Fruit fly (Drosophila melanogaster) whole organism, embryonic: Measurements from ENCODE around the gene ninaC.
A peak's percentile ranks its signal among the peaks of the same experiment; 100 is the strongest.

Experiments
- CG10543 ChIP-seq: fragments of 200-800 bp; sonication (Bioruptor generic); optimal IDR thresholded peaks from 3 replicates; lab custom pipeline; 2017; ENCODE audit warnings: missing biosample characterization, mild to moderate bottlenecking, missing genetic modification characterization, moderate library complexity
- CG12071 ChIP-seq: fragments of 200-800 bp; sonication (Bioruptor generic); optimal IDR thresholded peaks from 3 replicates; lab custom pipeline; 2018; ENCODE audit warnings: missing biosample characterization, mild to moderate bottlenecking, missing genetic modification characterization
- CG1233 ChIP-seq: fragments of 200-800 bp; sonication (Bioruptor generic); optimal IDR thresholded peaks from 4 replicates; lab custom pipeline; 2018; ENCODE audit warnings: missing biosample characterization, mild to moderate bottlenecking, missing genetic modification characterization
- CG15479 ChIP-seq: fragments of 200-800 bp; sonication (Bioruptor generic); optimal IDR thresholded peaks from 3 replicates; lab custom pipeline; 2019; ENCODE audit warnings: missing biosample characterization, mild to moderate bottlenecking, missing genetic modification characterization, moderate library complexity
- CG18599 ChIP-seq: fragments of 200-800 bp; sonication (Bioruptor generic); optimal IDR thresholded peaks from 3 replicates; lab custom pipeline; 2017; ENCODE audit warnings: missing biosample characterization, missing genetic modification characterization, mild to moderate bottlenecking, moderate library complexity, missing genetic modification reagents
- CG32767 ChIP-seq: fragments of 200-800 bp; sonication (Bioruptor generic); IDR thresholded peaks from 2 replicates; pipeline ENCODE4 v1.3.6; 2022; ENCODE audit warnings: missing biosample characterization, missing genetic modification characterization
- CG33213 ChIP-seq: fragments of 200-800 bp; sonication (Bioruptor generic); optimal IDR thresholded peaks from 3 replicates; lab custom pipeline; 2016; ENCODE audit warnings: missing biosample characterization, missing genetic modification characterization
- CG4404 ChIP-seq: fragments of 200-800 bp; sonication (Bioruptor generic); IDR thresholded peaks from 2 replicates; pipeline ENCODE4 v1.3.6; 2022; ENCODE audit warnings: missing biosample characterization, missing genetic modification characterization
- CG6813 ChIP-seq: fragments of 200-800 bp; sonication (Bioruptor generic); optimal IDR thresholded peaks from 2 replicates; lab custom pipeline; 2017; ENCODE audit warnings: missing biosample characterization, missing genetic modification characterization, mild to moderate bottlenecking, moderate library complexity, missing genetic modification reagents
- CG6854 ChIP-seq: fragments of 200-800 bp; sonication (Bioruptor generic); optimal IDR thresholded peaks from 3 replicates; lab custom pipeline; 2017; ENCODE audit warnings: missing biosample characterization, mild to moderate bottlenecking, missing genetic modification characterization
- CG7987 ChIP-seq: fragments of 200-800 bp; sonication (Bioruptor generic); optimal IDR thresholded peaks from 2 replicates; lab custom pipeline; 2018; ENCODE audit warnings: missing biosample characterization, mild to moderate bottlenecking, missing genetic modification characterization, moderate library complexity
- CG8359 ChIP-seq: fragments of 200-800 bp; sonication (Bioruptor generic); optimal IDR thresholded peaks from 2 replicates; lab custom pipeline; 2017; ENCODE audit warnings: missing biosample characterization, mild to moderate bottlenecking, missing genetic modification characterization, borderline replicate concordance
- CG8944 ChIP-seq: fragments of 200-800 bp; sonication (Bioruptor generic); optimal IDR thresholded peaks from 3 replicates; lab custom pipeline; 2016; ENCODE audit warnings: missing biosample characterization, missing genetic modification characterization
- CG9437 ChIP-seq: fragments of 200-800 bp; sonication (Bioruptor generic); optimal IDR thresholded peaks from 2 replicates; lab custom pipeline; 2018; ENCODE audit warnings: missing biosample characterization, mild to moderate bottlenecking, missing genetic modification characterization
- CG9817 ChIP-seq: fragments of 200-800 bp; sonication (Bioruptor generic); optimal IDR thresholded peaks from 2 replicates; lab custom pipeline; 2018; ENCODE audit warnings: missing biosample characterization, mild to moderate bottlenecking, missing genetic modification characterization, moderate library complexity
- CTCF ChIP-seq: fragments of 200-800 bp; sonication (Bioruptor generic); optimal IDR thresholded peaks from 2 replicates; lab custom pipeline; 2017; ENCODE audit warnings: missing biosample characterization, mild to moderate bottlenecking, missing genetic modification characterization, moderate library complexity
- Dbx ChIP-seq: fragments of 200-800 bp; sonication (Bioruptor generic); IDR thresholded peaks from 3 replicates; pipeline ENCODE4 v1.3.6; 2022; ENCODE audit warnings: missing biosample characterization, missing genetic modification characterization
- Eip74EF ChIP-seq, 2 experiments: fragments of 200-800 bp in 1 of 2; fragments of >200 bp in 1 of 2; sonication (Bioruptor generic) in 1 of 2; optimal IDR thresholded peaks; 2 replicates each; lab custom pipeline; 2017 to 2019; ENCODE audit warnings: missing biosample characterization in 2 of 2, missing genetic modification characterization in 2 of 2, mild to moderate bottlenecking in 1 of 2, moderate library complexity in 1 of 2
- HLH3B ChIP-seq: fragments of 200-800 bp; sonication (Bioruptor generic); IDR thresholded peaks from 2 replicates; pipeline ENCODE4 v1.3.6; 2022; ENCODE audit warnings: missing biosample characterization, missing genetic modification characterization
- HmgZ ChIP-seq: fragments of 200-800 bp; sonication (Bioruptor generic); optimal IDR thresholded peaks from 2 replicates; lab custom pipeline; 2018; ENCODE audit warnings: missing biosample characterization, mild to moderate bottlenecking, missing genetic modification characterization
- MESR4 ChIP-seq: fragments of 200-800 bp; sonication (Bioruptor generic); optimal IDR thresholded peaks from 2 replicates; lab custom pipeline; 2018; ENCODE audit warnings: missing biosample characterization, mild to moderate bottlenecking, missing genetic modification characterization, moderate library complexity
- Med ChIP-seq: fragments of 200-800 bp; sonication (Bioruptor generic); peaks from one replicate; lab custom pipeline; 2016; ENCODE audit warnings: missing biosample characterization, missing genetic modification characterization, mild to moderate bottlenecking, inconsistent platforms, moderate library complexity
- Neu2 ChIP-seq: fragments of 200-800 bp; sonication (Bioruptor generic); optimal IDR thresholded peaks from 3 replicates; lab custom pipeline; 2016; ENCODE audit warnings: missing biosample characterization, missing genetic modification characterization, borderline replicate concordance
- PHDP ChIP-seq: fragments of 200-800 bp; sonication (Bioruptor generic); optimal IDR thresholded peaks from 3 replicates; lab custom pipeline; 2018; ENCODE audit warnings: missing biosample characterization, mild to moderate bottlenecking, missing genetic modification characterization, moderate library complexity
- Sry-β ChIP-seq: fragments of 200-800 bp; sonication (Bioruptor generic); optimal IDR thresholded peaks from 2 replicates; lab custom pipeline; 2018; ENCODE audit warnings: missing biosample characterization, mild to moderate bottlenecking, missing genetic modification characterization, moderate library complexity
- Taf1 ChIP-seq: fragments of 200-800 bp; sonication (Bioruptor generic); IDR thresholded peaks from 2 replicates; pipeline ENCODE4 v1.3.6; 2022; ENCODE audit warnings: missing biosample characterization, missing genetic modification characterization
- YL-1 ChIP-seq: fragments of 200-800 bp; sonication (Bioruptor generic); optimal IDR thresholded peaks from 3 replicates; lab custom pipeline; 2017; ENCODE audit warnings: missing biosample characterization, mild to moderate bottlenecking, missing genetic modification characterization
- bigmax ChIP-seq: fragments of 200-800 bp; sonication (Bioruptor generic); optimal IDR thresholded peaks from 2 replicates; lab custom pipeline; 2018; ENCODE audit warnings: missing biosample characterization, mild to moderate bottlenecking, missing genetic modification characterization
- cg ChIP-seq: fragments of 200-800 bp; sonication (Bioruptor generic); optimal IDR thresholded peaks from 3 replicates; lab custom pipeline; 2019; ENCODE audit warnings: missing biosample characterization, mild to moderate bottlenecking, missing genetic modification characterization, moderate library complexity
- chm ChIP-seq: fragments of 200-800 bp; sonication (Bioruptor generic); IDR thresholded peaks from 2 replicates; pipeline ENCODE4 v1.3.6; 2022; ENCODE audit warnings: missing biosample characterization, missing genetic modification characterization
- crp ChIP-seq, 2 experiments: fragments of 200-800 bp; sonication (Bioruptor generic); optimal IDR thresholded peaks; 2 replicates in 1 of 2; 3 replicates in 1 of 2; lab custom pipeline; 2017; ENCODE audit warnings: missing biosample characterization in 2 of 2, missing genetic modification characterization in 2 of 2, mild to moderate bottlenecking in 1 of 2, moderate library complexity in 1 of 2
- cwo ChIP-seq: fragments of 200-800 bp; sonication (Bioruptor generic); optimal IDR thresholded peaks from 3 replicates; lab custom pipeline; 2017; ENCODE audit warnings: missing biosample characterization, missing genetic modification characterization, mild to moderate bottlenecking, moderate library complexity, missing genetic modification reagents
- exex ChIP-seq: fragments of 200-800 bp; sonication (Bioruptor generic); optimal IDR thresholded peaks from 4 replicates; lab custom pipeline; 2018; ENCODE audit warnings: missing biosample characterization, mild to moderate bottlenecking, missing genetic modification characterization, moderate library complexity
- fd102C ChIP-seq: fragments of 200-800 bp; sonication (Bioruptor generic); optimal IDR thresholded peaks from 2 replicates; lab custom pipeline; 2018; ENCODE audit warnings: missing biosample characterization, mild to moderate bottlenecking, missing genetic modification characterization, moderate library complexity
- gce ChIP-seq: fragments of 200-800 bp; sonication (Bioruptor generic); IDR thresholded peaks from 3 replicates; pipeline ENCODE4 v1.3.6; 2022; ENCODE audit warnings: missing biosample characterization, missing genetic modification characterization
- grn ChIP-seq: fragments of 200-800 bp; sonication (Bioruptor generic); optimal IDR thresholded peaks from 3 replicates; lab custom pipeline; 2017; ENCODE audit warnings: missing biosample characterization, missing genetic modification characterization
- gro ChIP-seq: fragments of 200-800 bp; sonication (Bioruptor generic); optimal IDR thresholded peaks from 2 replicates; lab custom pipeline; 2016; ENCODE audit warnings: missing biosample characterization, missing genetic modification characterization
- ind ChIP-seq: fragments of 200-800 bp; sonication (Bioruptor generic); optimal IDR thresholded peaks from 3 replicates; lab custom pipeline; 2016; ENCODE audit warnings: missing biosample characterization, missing genetic modification characterization
- inv ChIP-seq: fragments of 200-800 bp; sonication (Bioruptor generic); IDR thresholded peaks from 2 replicates; pipeline ENCODE4 v1.3.6; 2022; ENCODE audit warnings: missing biosample characterization, missing genetic modification characterization; ENCODE audit not compliant: partially characterized antibody
- mirr ChIP-seq: fragments of 200-800 bp; sonication (Bioruptor generic); optimal IDR thresholded peaks from 3 replicates; lab custom pipeline; 2018; ENCODE audit warnings: missing biosample characterization, mild to moderate bottlenecking, missing genetic modification characterization
- nau ChIP-seq: fragments of 200-800 bp; sonication (Bioruptor generic); optimal IDR thresholded peaks from 3 replicates; lab custom pipeline; 2017; ENCODE audit warnings: missing biosample characterization, mild to moderate bottlenecking, missing genetic modification characterization, missing genetic modification reagents
- phol ChIP-seq: fragments of 200-800 bp; sonication (Bioruptor generic); optimal IDR thresholded peaks from 3 replicates; lab custom pipeline; 2018; ENCODE audit warnings: missing biosample characterization, mild to moderate bottlenecking, missing genetic modification characterization, moderate library complexity
- sc ChIP-seq, 3 experiments: fragments of >200 bp in 2 of 3; fragments of 200-800 bp in 1 of 3; sonication (Bioruptor generic) in 1 of 3; optimal IDR thresholded peaks; 2 replicates in 2 of 3; 3 replicates in 1 of 3; lab custom pipeline; 2017; ENCODE audit warnings: mild to moderate bottlenecking in 1 of 3, missing biosample characterization in 1 of 3, missing genetic modification characterization in 1 of 3, missing genetic modification reagents in 1 of 3
- sd ChIP-seq: fragments of 200-800 bp; sonication (Bioruptor generic); optimal IDR thresholded peaks from 3 replicates; lab custom pipeline; 2018; ENCODE audit warnings: missing biosample characterization, mild to moderate bottlenecking, missing genetic modification characterization, moderate library complexity
- sens-2 ChIP-seq: fragments of 200-800 bp; sonication (Bioruptor generic); IDR thresholded peaks from 2 replicates; pipeline ENCODE4 v1.3.6; 2022; ENCODE audit warnings: missing biosample characterization, missing genetic modification characterization
- sug ChIP-seq: fragments of 200-800 bp; optimal IDR thresholded peaks from 2 replicates; lab custom pipeline; 2019; ENCODE audit warnings: missing biosample characterization, mild to moderate bottlenecking, missing genetic modification characterization, moderate library complexity
- tll ChIP-seq, 2 experiments: fragments of 200-800 bp in 1 of 2; fragments of >200 bp in 1 of 2; sonication (Bioruptor generic) in 1 of 2; optimal IDR thresholded peaks; 2 replicates each; lab custom pipeline; 2017 to 2019; ENCODE audit warnings: missing biosample characterization in 2 of 2, missing genetic modification characterization in 2 of 2, mild to moderate bottlenecking in 1 of 2, moderate library complexity in 1 of 2

Gene ninaC

DNA sequence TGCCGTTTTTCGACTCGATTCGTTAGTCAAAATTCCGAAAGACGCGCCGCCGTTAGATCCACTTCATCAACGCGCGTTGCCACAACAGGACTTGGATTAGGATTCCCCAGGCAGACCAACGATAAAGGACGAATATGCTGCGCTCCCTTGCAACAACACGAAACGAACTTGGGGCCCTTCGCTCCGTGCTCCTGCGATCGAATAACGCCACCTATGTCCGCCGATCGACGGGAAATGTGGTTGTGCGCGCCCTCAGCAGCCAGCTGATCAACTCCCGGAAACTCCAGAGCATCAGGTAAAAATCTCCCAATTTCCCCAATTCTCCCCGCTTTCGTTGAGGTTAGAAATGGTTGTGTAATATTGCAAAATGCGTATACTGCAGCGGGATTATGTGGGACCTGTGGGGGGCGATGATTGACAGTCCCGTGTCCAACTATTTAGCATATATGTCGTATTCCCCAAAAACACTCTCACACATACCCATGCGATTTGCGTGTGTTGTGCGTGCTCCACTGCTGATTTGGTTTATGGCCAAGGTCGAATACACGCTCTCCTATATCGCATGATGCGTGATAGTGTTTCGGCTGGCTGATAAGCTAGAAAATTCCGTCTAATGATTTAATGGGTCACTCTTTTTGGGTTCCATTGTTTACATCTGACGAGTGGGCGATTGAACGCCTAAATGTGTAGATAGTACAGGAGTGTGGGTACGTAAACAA, 49.7 kb downstream of the ninaC start (continued):
- no peak for TF ChIP-seq CG33213 (GFP tag; lab: Kevin White, UChicago)
- no peak for TF ChIP-seq CG4404 (GFP tag; lab: Robert Waterston, UW)
- peak in 1 of 2 experiments; percentile 29 for TF ChIP-seq crp (GFP tag; optimal IDR thresholded peaks at IDR 0.05; lab: Kevin White, UChicago)
- peak; percentile 7; the same call in 1 of the 2 replicates for TF ChIP-seq inv
- TF ChIP-seq phol (tag; lab: Kevin White, UChicago), result no peak
- peak; percentile 90 for TF ChIP-seq exex (tag; lab: Kevin White, UChicago)
- peak; percentile 45 for TF ChIP-seq grn (GFP tag; lab: Kevin White, UChicago)
- no peak for TF ChIP-seq CG32767 (GFP tag; lab: Robert Waterston, UW)
- TF ChIP-seq HLH3B (GFP tag; lab: Robert Waterston, UW), result no peak
- TF ChIP-seq cwo (GFP tag; lab: Kevin White, UChicago), result peak; percentile 75
- no peak for TF ChIP-seq CG15479
- TF ChIP-seq CG18599 (GFP tag; lab: Kevin White, UChicago), result peak; percentile 26
- TF ChIP-seq CG8359 (GFP tag; lab: Kevin White, UChicago), result peak; percentile 19
- TF ChIP-seq chm (GFP tag; lab: Robert Waterston, UW), result peak; percentile 56; the same call in 1 of the 2 replicates
- peak; percentile 57 for TF ChIP-seq cg (GFP tag; lab: Kevin White, UChicago)
- peak; percentile 27 for TF ChIP-seq HmgZ (tag; lab: Kevin White, UChicago)
- TF ChIP-seq bigmax (GFP tag; lab: Kevin White, UChicago), result peak; percentile 89
- peak; percentile 83 for TF ChIP-seq CTCF (GFP tag; lab: Kevin White, UChicago)
- no peak for TF ChIP-seq CG9817
- TF ChIP-seq Neu2 (GFP tag; lab: Kevin White, UChicago), result no peak
- TF ChIP-seq Med, result peak; percentile 72
- no peak for TF ChIP-seq CG8944
- TF ChIP-seq CG12071 (GFP tag; lab: Kevin White, UChicago), result peak; percentile 17
- TF ChIP-seq Dbx (GFP tag; lab: Robert Waterston, UW), result 0 out of 3 replicates have a peak, but pooled peaks have one; percentile 7
- TF ChIP-seq ind (GFP tag; lab: Kevin White, UChicago), result no peak
- TF ChIP-seq CG7987 (GFP tag; lab: Kevin White, UChicago), result peak; percentile 99
- TF ChIP-seq gce (GFP tag; lab: Robert Waterston, UW), result no peak
- TF ChIP-seq Sry-β, result no peak
- TF ChIP-seq CG6854 (GFP tag; lab: Kevin White, UChicago), result peak; percentile 0
- no peak for TF ChIP-seq fd102C (GFP tag; lab: Kevin White, UChicago)
- peak; percentile 73 for TF ChIP-seq mirr
- peak; percentile 61 for TF ChIP-seq CG10543 (GFP tag; lab: Kevin White, UChicago)
- TF ChIP-seq CG1233 (GFP tag; lab: Kevin White, UChicago), result no peak
- no peak for TF ChIP-seq CG9437
- no peak for TF ChIP-seq nau (GFP tag; lab: Kevin White, UChicago)
- TF ChIP-seq gro, result peak; percentile 8
- peak; percentile 13 for TF ChIP-seq PHDP (tag; lab: Kevin White, UChicago)
- peak; percentile 65 for TF ChIP-seq sug (tag; lab: Kevin White, UChicago)
- no peak for TF ChIP-seq sens-2
- TF ChIP-seq Taf1, result no peak
- TF ChIP-seq tll (GFP tag; optimal IDR thresholded peaks at IDR 0.05; lab: Kevin White, UChicago), result no peak
- TF ChIP-seq MESR4, result peak; percentile 65
- peak in 1 of 2 experiments; percentile 9 for TF ChIP-seq Eip74EF (GFP tag; optimal IDR thresholded peaks at IDR 0.05; lab: Kevin White, UChicago)
- TF ChIP-seq sc (optimal IDR thresholded peaks at IDR 0.05; lab: Kevin White, UChicago), result no peak
- TF ChIP-seq sc (GFP tag; optimal IDR thresholded peaks at IDR 0.05; lab: Kevin White, UChicago), result no peak
- TF ChIP-seq YL-1 (GFP tag; lab: Kevin White, UChicago), result peak; percentile 29
- peak; percentile 59 for TF ChIP-seq CG6813 (GFP tag; lab: Kevin White, UChicago)
- TF ChIP-seq sd (tag; lab: Kevin White, UChicago), result peak; percentile 86
